Worm (Caenorhabditis elegans): ENCODE measurements around the gene F08D12.3.

- TF ChIP-seq R02D3.7 (tag; optimal IDR thresholded peaks at IDR 0.05) (no peak), nhr-11 (tag; optimal IDR thresholded peaks at IDR 0.05) (no peak), elt-2 (tag; optimal IDR thresholded peaks at IDR 0.05) (no peak), elt-3 (tag; optimal IDR thresholded peaks at IDR 0.05) (no peak), snpc-4 (tag; optimal IDR thresholded peaks at IDR 0.05) (no peak), zag-1 (tag; optimal IDR thresholded peaks at IDR 0.05) (no peak), nhr-12 (tag; optimal IDR thresholded peaks at IDR 0.05) (no peak), lin-39 (tag; optimal IDR thresholded peaks at IDR 0.05) (no peak), nhr-77 (tag; optimal IDR thresholded peaks at IDR 0.05) (no peak), fos-1 (tag; optimal IDR thresholded peaks at IDR 0.05) (no peak), jun-1 (tag; optimal IDR thresholded peaks at IDR 0.05) (no peak), ztf-11 (tag; optimal IDR thresholded peaks at IDR 0.05) (no peak), pqm-1 (tag; optimal IDR thresholded peaks at IDR 0.05) (no peak), fkh-10 (GFP tag; optimal IDR thresholded peaks at IDR 0.05) (no peak)
These were observed 45.1 kb upstream of the F08D12.3 start for ce11 chrII:2734266-2734665.
